Worm (Caenorhabditis elegans): ENCODE results near the gene F55E10.2.

- no peak for TF ChIP-seq nhr-12 (tag; optimal IDR thresholded peaks at IDR 0.05)
- TF ChIP-seq ama-1 (optimal IDR thresholded peaks at IDR 0.05), result no peak
- TF ChIP-seq elt-1 (tag; optimal IDR thresholded peaks at IDR 0.05), result no peak
- TF ChIP-seq elt-3 (tag; optimal IDR thresholded peaks at IDR 0.05), result no peak
- TF ChIP-seq pha-4 (tag; optimal IDR thresholded peaks at IDR 0.05), result no peak
- TF ChIP-seq skn-1 (tag; optimal IDR thresholded peaks at IDR 0.05), result no peak
- TF ChIP-seq nhr-237 (tag; optimal IDR thresholded peaks at IDR 0.05), result no peak
- TF ChIP-seq zag-1 (tag; optimal IDR thresholded peaks at IDR 0.05), result no peak
- no peak for TF ChIP-seq ztf-11 (tag; optimal IDR thresholded peaks at IDR 0.05)
Measured at ce11 chrX:8308491-8308890, 32.0 kb upstream of the F55E10.2 start.

Data from whole organism, L3 larva.